Worm (Caenorhabditis elegans) whole organism, mixed stage, embryonic: Measurements from ENCODE around the gene ceh-100.

Experiments
- bed-3 ChIP-seq: fragments of 200-800 bp; sonication (Bioruptor generic); optimal IDR thresholded peaks from 3 replicates; lab custom pipeline; 2018; ENCODE audit warnings: mild to moderate bottlenecking, missing genetic modification characterization, moderate library complexity, missing compliant biosample characterization
- ceh-39 ChIP-seq: fragments of 150-350 bp; optimal IDR thresholded peaks from 2 replicates; lab custom pipeline; 2014; ENCODE audit warnings: missing biosample characterization, missing genetic modification characterization
- ceh-43 ChIP-seq: fragments of 200-800 bp; sonication (Bioruptor generic); optimal IDR thresholded peaks from 2 replicates; lab custom pipeline; 2018; ENCODE audit warnings: mild to moderate bottlenecking, missing genetic modification characterization, moderate library complexity, missing compliant biosample characterization
- elt-1 ChIP-seq: sonication (generic microtip); optimal IDR thresholded peaks from 2 replicates; lab custom pipeline; 2017; ENCODE audit warnings: missing genetic modification characterization, mild to moderate bottlenecking, missing compliant biosample characterization, antibody characterized with exemption, moderate library complexity, borderline replicate concordance; ENCODE audit not compliant: insufficient read depth
- mep-1 ChIP-seq: fragments of 150-350 bp; optimal IDR thresholded peaks from 2 replicates; lab custom pipeline; 2017; ENCODE audit warnings: missing biosample characterization, missing genetic modification reagents, missing genetic modification characterization, inconsistent platforms
- nhr-12 ChIP-seq: fragments of 150-350 bp; optimal IDR thresholded peaks from 2 replicates; lab custom pipeline; 2014; ENCODE audit warnings: missing biosample characterization, missing genetic modification characterization
- tbx-8 ChIP-seq: fragments of 200-800 bp; sonication (Bioruptor generic); optimal IDR thresholded peaks from 2 replicates; lab custom pipeline; 2018; ENCODE audit warnings: mild to moderate bottlenecking, missing genetic modification characterization, moderate library complexity, missing compliant biosample characterization
- unc-39 ChIP-seq: fragments of 150-350 bp; optimal IDR thresholded peaks from 2 replicates; lab custom pipeline; 2014; ENCODE audit warnings: missing biosample characterization, missing genetic modification characterization
- ztf-11 ChIP-seq: fragments of 150-350 bp; optimal IDR thresholded peaks from 2 replicates; lab custom pipeline; 2014; ENCODE audit warnings: missing biosample characterization, missing genetic modification characterization

- TF ChIP-seq unc-39 (tag; lab: Kevin White, UChicago) (no peak), ceh-43 (GFP tag; lab: Kevin White, UChicago) (no peak), ceh-39 (tag; lab: Kevin White, UChicago) (no peak), mep-1 (no peak), nhr-12 (no peak), ztf-11 (tag; lab: Kevin White, UChicago) (no peak), bed-3 (GFP tag; lab: Kevin White, UChicago) (no peak), tbx-8 (GFP tag; lab: Kevin White, UChicago) (no peak), elt-1 (tag; lab: Kevin White, UChicago) (no peak)
These were observed 23.4 kb upstream of the ceh-100 start, which contains the start of gene nspe-7 for ce11 chrII:12626887-12627286.
